Fruit fly (Drosophila melanogaster): ENCODE data around the gene meigo.

Gene meigo

dm6 chr3R:21116057-21116456, 22.0 kb upstream of the meigo start, which contains the start of gene ppan:
TSS of gene ppan (plus strand) at chr3R:21116254.
- TF ChIP-seq CG7101 (tag; optimal IDR thresholded peaks at IDR 0.05) (peak; percentile 2), Mnt (GFP tag; optimal IDR thresholded peaks at IDR 0.05) (peak; percentile 98), CG11617 (GFP tag; optimal IDR thresholded peaks at IDR 0.05) (peak; percentile 13), bab1 (GFP tag; optimal IDR thresholded peaks at IDR 0.05) (peak; percentile 49), CG33017 (tag; optimal IDR thresholded peaks at IDR 0.05) (no peak), CG5204 (GFP tag; optimal IDR thresholded peaks at IDR 0.05) (no peak)

dm6 chr3R:21118784-21119183, 19.3 kb upstream of the meigo start, which contains the start of gene Bdbt:
TSS of gene Bdbt (minus strand) at chr3R:21118856.
- TF ChIP-seq pad (GFP tag; optimal IDR thresholded peaks at IDR 0.05) (no peak), Crg-1 (GFP tag; optimal IDR thresholded peaks at IDR 0.05) (no peak), cnc (optimal IDR thresholded peaks at IDR 0.05) (no peak), CG33017 (tag; optimal IDR thresholded peaks at IDR 0.05) (no peak), CG12768 (GFP tag; optimal IDR thresholded peaks at IDR 0.05) (peak; percentile 7), CG7101 (tag; optimal IDR thresholded peaks at IDR 0.05) (peak; percentile 32), CG11617 (GFP tag; optimal IDR thresholded peaks at IDR 0.05) (peak; percentile 9), CG7045 (GFP tag; optimal IDR thresholded peaks at IDR 0.05) (no peak), CG1620 (GFP tag; optimal IDR thresholded peaks at IDR 0.05) (no peak), Hr96 (GFP tag; optimal IDR thresholded peaks at IDR 0.05) (no peak), Mnt (GFP tag; optimal IDR thresholded peaks at IDR 0.05) (peak; percentile 67), cic (GFP tag; optimal IDR thresholded peaks at IDR 0.05) (no peak), bab1 (GFP tag; optimal IDR thresholded peaks at IDR 0.05) (no peak), CG14711 (tag; optimal IDR thresholded peaks at IDR 0.05) (no peak), toe (GFP tag; optimal IDR thresholded peaks at IDR 0.05) (no peak), ovo (GFP tag; optimal IDR thresholded peaks at IDR 0.05) (no peak), Clk (GFP tag; optimal IDR thresholded peaks at IDR 0.05) (no peak), tj (GFP tag; optimal IDR thresholded peaks at IDR 0.05) (peak; percentile 31), CG5204 (GFP tag; optimal IDR thresholded peaks at IDR 0.05) (no peak), kay (GFP tag; ENCODE audit: borderline replicate concordance) (no peak)

- no peak for TF ChIP-seq toe (GFP tag; optimal IDR thresholded peaks at IDR 0.05)
- no peak for TF ChIP-seq bab1 (GFP tag; optimal IDR thresholded peaks at IDR 0.05)
- no peak for TF ChIP-seq pad (GFP tag; optimal IDR thresholded peaks at IDR 0.05)
- TF ChIP-seq cic (GFP tag; optimal IDR thresholded peaks at IDR 0.05): no peak
- TF ChIP-seq Clk (GFP tag; optimal IDR thresholded peaks at IDR 0.05): no peak
- TF ChIP-seq CG12768 (GFP tag; optimal IDR thresholded peaks at IDR 0.05): no peak
- TF ChIP-seq CG7045 (GFP tag; optimal IDR thresholded peaks at IDR 0.05): no peak
- no peak for TF ChIP-seq CG5204 (GFP tag; optimal IDR thresholded peaks at IDR 0.05)
- no peak for TF ChIP-seq Hr96 (GFP tag; optimal IDR thresholded peaks at IDR 0.05)
- no peak for TF ChIP-seq tj (GFP tag; optimal IDR thresholded peaks at IDR 0.05)
- TF ChIP-seq kay (GFP tag; ENCODE audit: borderline replicate concordance): no peak
- no peak for TF ChIP-seq CG1620 (GFP tag; optimal IDR thresholded peaks at IDR 0.05)
- no peak for TF ChIP-seq Crg-1 (GFP tag; optimal IDR thresholded peaks at IDR 0.05)
- TF ChIP-seq ovo (GFP tag; optimal IDR thresholded peaks at IDR 0.05): no peak
- no peak for TF ChIP-seq cnc (optimal IDR thresholded peaks at IDR 0.05)
- TF ChIP-seq CG11617 (GFP tag; optimal IDR thresholded peaks at IDR 0.05): no peak
Measured at dm6 chr3R:21124225-21124624, 13.8 kb upstream of the meigo start.

- TF ChIP-seq cic (GFP tag; optimal IDR thresholded peaks at IDR 0.05) (no peak), bab1 (GFP tag; optimal IDR thresholded peaks at IDR 0.05) (peak; percentile 7), tj (GFP tag; optimal IDR thresholded peaks at IDR 0.05) (peak; percentile 27)
Measured at dm6 chr3R:21126673-21127284, 11.3 kb upstream of the meigo start.

- TF ChIP-seq CG1620 (GFP tag; optimal IDR thresholded peaks at IDR 0.05) (peak; percentile 71), Crg-1 (GFP tag; optimal IDR thresholded peaks at IDR 0.05) (peak; percentile 86), CG12768 (GFP tag; optimal IDR thresholded peaks at IDR 0.05) (peak; percentile 20), cnc (optimal IDR thresholded peaks at IDR 0.05) (peak in 1 of 2 experiments; percentile 87), CG7101 (tag; optimal IDR thresholded peaks at IDR 0.05) (peak; percentile 78), toe (GFP tag; optimal IDR thresholded peaks at IDR 0.05) (no peak), bab1 (GFP tag; optimal IDR thresholded peaks at IDR 0.05) (peak; percentile 62), Clk (GFP tag; optimal IDR thresholded peaks at IDR 0.05) (peak; percentile 27), CG14711 (tag; optimal IDR thresholded peaks at IDR 0.05) (peak; percentile 98), CG11617 (GFP tag; optimal IDR thresholded peaks at IDR 0.05) (peak; percentile 71), CG7045 (GFP tag; optimal IDR thresholded peaks at IDR 0.05) (peak; percentile 24), cic (GFP tag; optimal IDR thresholded peaks at IDR 0.05) (peak; percentile 64), CG5204 (GFP tag; optimal IDR thresholded peaks at IDR 0.05) (no peak), Mnt (GFP tag; optimal IDR thresholded peaks at IDR 0.05) (peak; percentile 70), kay (GFP tag; ENCODE audit: borderline replicate concordance) (no peak), Hr96 (GFP tag; optimal IDR thresholded peaks at IDR 0.05) (no peak), tj (GFP tag; optimal IDR thresholded peaks at IDR 0.05) (peak; percentile 29), pad (GFP tag; optimal IDR thresholded peaks at IDR 0.05) (peak; percentile 74), ovo (GFP tag; optimal IDR thresholded peaks at IDR 0.05) (peak; percentile 67), CG33017 (tag; optimal IDR thresholded peaks at IDR 0.05) (peak; percentile 45)
Measured at dm6 chr3R:21127352-21127985, 10.6 kb upstream of the meigo start, which contains the start of the genes slmb and CG5793. TSS of gene slmb (minus strand) at chr3R:21127485. TSS of gene CG5793 (plus strand) at chr3R:21127573.

- TF ChIP-seq tj (GFP tag; optimal IDR thresholded peaks at IDR 0.05) (no peak), cnc (optimal IDR thresholded peaks at IDR 0.05) (no peak), Mnt (GFP tag; optimal IDR thresholded peaks at IDR 0.05) (no peak), CG11617 (GFP tag; optimal IDR thresholded peaks at IDR 0.05) (no peak), pad (GFP tag; optimal IDR thresholded peaks at IDR 0.05) (no peak), bab1 (GFP tag; optimal IDR thresholded peaks at IDR 0.05) (no peak), Clk (GFP tag; optimal IDR thresholded peaks at IDR 0.05) (no peak), CG1620 (GFP tag; optimal IDR thresholded peaks at IDR 0.05) (no peak), Hr96 (GFP tag; optimal IDR thresholded peaks at IDR 0.05) (no peak), CG12768 (GFP tag; optimal IDR thresholded peaks at IDR 0.05) (no peak), toe (GFP tag; optimal IDR thresholded peaks at IDR 0.05) (no peak), CG5204 (GFP tag; optimal IDR thresholded peaks at IDR 0.05) (no peak), CG7045 (GFP tag; optimal IDR thresholded peaks at IDR 0.05) (no peak), ovo (GFP tag; optimal IDR thresholded peaks at IDR 0.05) (no peak), kay (GFP tag; ENCODE audit: borderline replicate concordance) (no peak)
Measured at dm6 chr3R:21129617-21130016, 8.5 kb upstream of the meigo start, which contains the start of gene Obp93a. TSS of gene Obp93a (minus strand) at chr3R:21129717.
